Worm (Caenorhabditis elegans) whole organism, early embryonic: ENCODE results near the gene B0280.9.

Experiments used
- B0310.2 ChIP-seq: sonication (generic microtip); optimal IDR thresholded peaks from 2 replicates; lab custom pipeline; 2016; ENCODE audit warnings: mild to moderate bottlenecking, missing genetic modification characterization, missing compliant biosample characterization
- F13C5.2 ChIP-seq: sonication (generic microtip); optimal IDR thresholded peaks from 2 replicates; lab custom pipeline; 2017; ENCODE audit warnings: mild to moderate bottlenecking, missing genetic modification characterization, inconsistent platforms, missing compliant biosample characterization
- aly-1 ChIP-seq: sonication (generic microtip); optimal IDR thresholded peaks from 2 replicates; lab custom pipeline; 2016; ENCODE audit warnings: missing genetic modification characterization, missing compliant biosample characterization
- ama-1 ChIP-seq: fragments of 150-350 bp; optimal IDR thresholded peaks from 2 replicates; lab custom pipeline; 2014
- ceh-13 ChIP-seq: fragments of 200-800 bp; sonication (Bioruptor generic); optimal IDR thresholded peaks from 2 replicates; lab custom pipeline; 2018; ENCODE audit warnings: mild to moderate bottlenecking, missing genetic modification characterization, missing compliant biosample characterization
- ceh-36 ChIP-seq: sonication (generic microtip); optimal IDR thresholded peaks from 2 replicates; lab custom pipeline; 2016; ENCODE audit warnings: missing genetic modification characterization, inconsistent platforms, missing compliant biosample characterization
- ets-7 ChIP-seq: sonication (generic microtip); optimal IDR thresholded peaks from 2 replicates; lab custom pipeline; 2016; ENCODE audit warnings: missing genotype, missing genetic modification characterization, missing compliant biosample characterization
- flt-1 ChIP-seq: fragments of 200-800 bp; sonication (Bioruptor generic); IDR thresholded peaks from 2 replicates; pipeline ENCODE4 v1.3.6; 2022; ENCODE audit warnings: missing genetic modification characterization, missing compliant biosample characterization
- hmbx-1 ChIP-seq: sonication (generic microtip); optimal IDR thresholded peaks from 2 replicates; lab custom pipeline; 2016; ENCODE audit warnings: mild to moderate bottlenecking, missing genetic modification characterization, missing compliant biosample characterization
- hmg-4 ChIP-seq: fragments of 200-800 bp; sonication (Bioruptor generic); optimal IDR thresholded peaks from 2 replicates; lab custom pipeline; 2018; ENCODE audit warnings: mild to moderate bottlenecking, missing genetic modification characterization, missing compliant biosample characterization
- hnd-1 ChIP-seq: sonication (generic microtip); optimal IDR thresholded peaks from 2 replicates; lab custom pipeline; 2016; ENCODE audit warnings: missing genetic modification characterization, missing compliant biosample characterization
- pes-1 ChIP-seq: fragments of 200-800 bp; sonication (Bioruptor generic); IDR thresholded peaks from 2 replicates; pipeline ENCODE4 v1.3.6; 2022; ENCODE audit warnings: missing genetic modification reagents, missing genetic modification characterization, missing compliant biosample characterization
- scrt-1 ChIP-seq: fragments of 200-800 bp; sonication (Bioruptor generic); IDR thresholded peaks from 2 replicates; pipeline ENCODE4 v1.3.6; 2022; ENCODE audit warnings: missing genetic modification characterization, missing compliant biosample characterization
- sea-1 ChIP-seq: fragments of 200-800 bp; sonication (Bioruptor generic); conservative IDR thresholded peaks from 2 replicates; pipeline ENCODE4 v1.3.6; 2022; ENCODE audit warnings: missing genetic modification characterization, missing compliant biosample characterization
- tbx-11 ChIP-seq: fragments of 200-800 bp; sonication (Bioruptor generic); IDR thresholded peaks from 2 replicates; pipeline ENCODE4 v1.3.6; 2022; ENCODE audit warnings: missing genetic modification characterization, missing compliant biosample characterization
- tbx-37 ChIP-seq: fragments of 200-800 bp; sonication (Bioruptor generic); conservative IDR thresholded peaks from 2 replicates; pipeline ENCODE4 v1.3.6; 2022; ENCODE audit warnings: missing genetic modification reagents, missing genetic modification characterization, missing compliant biosample characterization
- tra-4 ChIP-seq: sonication (generic microtip); optimal IDR thresholded peaks from 2 replicates; lab custom pipeline; 2017; ENCODE audit warnings: missing genetic modification characterization, missing compliant biosample characterization

Gene B0280.9

DNA sequence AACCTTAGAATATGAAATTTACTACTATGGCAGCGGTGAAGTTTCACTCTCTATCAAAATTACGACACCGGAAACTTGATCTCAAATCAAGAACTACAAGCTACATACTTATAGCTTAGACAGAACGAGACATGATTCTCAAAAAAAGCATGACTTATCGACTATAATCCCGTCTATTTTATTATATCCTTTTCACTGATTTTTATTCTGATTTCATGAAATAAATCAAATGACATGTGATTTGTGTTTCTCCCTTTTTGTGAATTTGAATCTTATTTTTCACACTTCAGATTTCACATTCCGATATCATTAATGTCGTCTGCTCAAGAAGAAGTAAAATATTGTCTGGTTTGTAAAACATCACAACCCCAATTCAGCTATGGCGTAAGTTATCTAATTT lies 22.7 kb downstream of the B0280.9 start, which contains the start of gene ZK418.11:
TSS of gene ZK418.11 (plus strand) at position 289 of the 400 bp plus-strand sequence.
- TF ChIP-seq aly-1 (tag; lab: Kevin White, UChicago) (no peak), flt-1 (no peak), tra-4 (tag; lab: Kevin White, UChicago) (no peak), hmg-4 (GFP tag; lab: Kevin White, UChicago) (no peak), hnd-1 (tag; lab: Kevin White, UChicago) (no peak), tbx-11 (no peak), scrt-1 (GFP tag; lab: Robert Waterston, UW) (no peak), ceh-36 (tag; lab: Kevin White, UChicago) (no peak), B0310.2 (tag; lab: Kevin White, UChicago) (no peak)

DNA sequence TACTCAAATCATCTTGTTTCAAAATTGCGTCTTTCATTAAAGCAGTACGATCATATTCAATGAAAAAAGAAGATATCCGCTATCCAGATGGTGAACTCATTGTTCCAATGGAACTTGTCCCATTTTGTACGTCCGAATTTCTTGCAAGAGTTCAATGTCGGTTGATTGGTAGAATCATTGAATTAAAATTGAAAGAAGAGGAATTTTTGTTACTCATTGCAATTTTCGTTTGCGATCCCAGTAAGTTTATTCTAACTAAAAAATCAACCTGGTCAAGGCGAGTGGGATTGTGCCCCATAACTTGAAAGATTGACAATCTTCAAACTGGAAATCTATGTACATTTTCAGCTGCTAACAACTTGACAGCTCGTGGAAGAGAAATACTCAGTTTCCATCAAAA lies 26.2 kb downstream of the B0280.9 start:
- no peak for TF ChIP-seq tra-4 (tag; lab: Kevin White, UChicago)
- TF ChIP-seq sea-1 (GFP tag; lab: Robert Waterston, UW): no peak
- TF ChIP-seq flt-1: no peak
- no peak for TF ChIP-seq tbx-11
- TF ChIP-seq F13C5.2: no peak
- TF ChIP-seq ceh-36 (tag; lab: Kevin White, UChicago): no peak
- no peak for TF ChIP-seq ceh-13 (GFP tag; lab: Kevin White, UChicago)
- TF ChIP-seq ama-1 (lab: Kevin White, UChicago): no peak
- TF ChIP-seq ets-7 (tag; lab: Kevin White, UChicago): no peak
- no peak for TF ChIP-seq pes-1 (GFP tag; lab: Robert Waterston, UW)
- no peak for TF ChIP-seq hmbx-1
- TF ChIP-seq B0310.2 (tag; lab: Kevin White, UChicago): no peak
- no peak for TF ChIP-seq scrt-1 (GFP tag; lab: Robert Waterston, UW)
- TF ChIP-seq tbx-37 (GFP tag; lab: Robert Waterston, UW): no peak
- TF ChIP-seq hnd-1 (tag; lab: Kevin White, UChicago): no peak
- TF ChIP-seq aly-1 (tag; lab: Kevin White, UChicago): no peak
- TF ChIP-seq hmg-4 (GFP tag; lab: Kevin White, UChicago): no peak

DNA sequence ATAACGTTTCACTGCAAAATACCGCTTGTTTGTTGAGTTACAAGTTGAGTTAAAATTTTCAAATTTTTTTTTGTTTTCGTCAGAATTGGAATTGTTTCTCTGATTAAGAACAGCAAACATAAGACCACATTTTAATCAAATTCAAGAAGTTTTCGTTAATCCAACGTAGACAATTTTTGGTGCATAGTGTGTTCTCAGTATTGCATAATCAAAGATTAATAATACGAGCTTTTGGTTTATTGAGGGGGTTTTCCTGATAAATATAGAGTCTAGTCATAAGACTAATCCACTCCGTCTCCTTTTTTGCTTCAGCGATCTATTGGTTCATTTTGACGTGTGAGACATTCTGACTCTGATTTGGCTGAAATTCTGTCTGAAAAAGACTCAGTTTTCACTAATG lies 27.5 kb downstream of the B0280.9 start, which contains the start of gene nhr-9:
TSS of gene nhr-9 (plus strand) at position 307 of the 400 bp plus-strand sequence.
- no peak for TF ChIP-seq sea-1 (GFP tag; lab: Robert Waterston, UW)
- TF ChIP-seq ceh-36 (tag; lab: Kevin White, UChicago): no peak
- no peak for TF ChIP-seq F13C5.2
- no peak for TF ChIP-seq aly-1 (tag; lab: Kevin White, UChicago)
- TF ChIP-seq tbx-37 (GFP tag; lab: Robert Waterston, UW): no peak

DNA sequence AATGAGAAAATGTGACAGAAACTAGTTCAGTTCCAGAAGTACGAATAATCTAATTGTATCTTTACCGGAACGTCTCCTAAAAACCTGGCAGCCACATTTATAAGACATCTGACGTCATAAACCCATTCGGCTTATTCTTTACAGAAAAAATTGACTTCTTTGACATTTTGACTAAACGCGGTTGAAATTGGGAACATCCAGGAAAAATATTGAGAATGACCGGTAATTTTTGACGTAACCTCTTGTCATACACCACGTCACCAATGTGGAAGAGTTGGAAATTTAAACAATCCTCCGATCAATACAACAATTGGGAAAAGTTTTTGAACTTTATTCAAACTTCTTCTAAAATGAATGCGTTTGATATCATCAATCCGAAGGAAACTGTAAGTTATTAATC lies 31.7 kb downstream of the B0280.9 start, which contains the start of gene ZK418.2:
TSS of gene ZK418.2 (plus strand) at position 301 of the 400 bp plus-strand sequence.
- no peak for TF ChIP-seq hnd-1 (tag; lab: Kevin White, UChicago)
- TF ChIP-seq pes-1 (GFP tag; lab: Robert Waterston, UW): no peak
- no peak for TF ChIP-seq ets-7 (tag; lab: Kevin White, UChicago)
- no peak for TF ChIP-seq sea-1 (GFP tag; lab: Robert Waterston, UW)
- TF ChIP-seq tbx-11: no peak
- no peak for TF ChIP-seq hmbx-1
- TF ChIP-seq B0310.2 (tag; lab: Kevin White, UChicago): no peak
- no peak for TF ChIP-seq F13C5.2

DNA sequence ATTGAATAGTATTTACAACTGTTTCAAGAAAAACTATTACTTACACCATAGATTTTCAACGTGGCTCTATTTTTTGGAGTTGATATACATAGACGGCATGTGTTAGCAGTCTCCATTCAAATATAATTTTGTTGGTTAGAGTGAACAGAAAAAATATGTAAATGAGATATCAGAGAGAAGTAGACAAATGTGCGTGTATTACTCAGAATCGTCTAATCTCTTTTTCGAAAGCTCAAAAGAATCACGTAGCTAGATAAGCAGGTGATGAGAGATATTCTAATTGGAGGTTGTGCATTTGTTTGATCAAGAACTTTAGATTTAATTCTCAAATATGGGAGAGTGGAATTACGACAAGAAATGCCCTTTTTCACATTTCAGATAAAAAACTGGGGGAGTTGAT lies 32.1 kb downstream of the B0280.9 start, which contains the start of gene ZK418.10:
TSS of gene ZK418.10 (minus strand) at position 148 of the 400 bp plus-strand sequence.
- TF ChIP-seq ceh-36 (tag; lab: Kevin White, UChicago) (no peak), pes-1 (GFP tag; lab: Robert Waterston, UW) (no peak), ets-7 (tag; lab: Kevin White, UChicago) (no peak), tbx-37 (GFP tag; lab: Robert Waterston, UW) (no peak), hmg-4 (GFP tag; lab: Kevin White, UChicago) (no peak)

DNA sequence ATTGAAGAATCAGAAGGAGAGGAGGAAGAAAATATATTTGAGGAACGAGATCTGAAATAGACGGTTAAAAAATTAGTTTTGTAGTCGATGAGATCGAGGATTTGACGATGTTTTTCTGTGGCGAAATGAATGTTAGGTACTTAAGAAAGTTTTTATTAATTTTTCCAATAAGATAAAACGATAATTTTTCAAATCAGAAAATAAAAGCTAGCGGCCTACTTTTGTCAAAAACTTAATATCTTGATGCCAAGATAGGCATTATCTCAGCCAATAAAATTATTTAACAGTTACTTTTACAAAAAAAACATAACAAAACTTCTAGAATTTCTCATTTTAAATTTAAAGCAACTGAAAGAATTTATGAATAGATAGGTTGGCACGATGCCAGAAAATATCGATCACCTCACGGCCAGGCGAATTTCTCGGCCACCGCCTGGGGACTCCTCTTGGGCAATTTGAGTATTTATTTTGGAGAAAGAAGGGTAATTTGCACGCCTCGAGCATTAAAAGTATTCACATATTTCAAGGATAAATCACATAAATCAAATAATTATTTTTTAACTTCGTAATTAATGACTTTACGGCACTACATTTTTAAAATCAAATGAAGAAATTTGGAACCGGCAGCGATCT lies 34.9 kb downstream of the B0280.9 start, which contains the start of gene fubl-2:
TSS of gene fubl-2 (minus strand) at position 51 of the 633 bp plus-strand sequence.
- TF ChIP-seq tbx-11 (no peak), tbx-37 (GFP tag; lab: Robert Waterston, UW) (peak; percentile 64; the same call in 1 of the 2 replicates)

DNA sequence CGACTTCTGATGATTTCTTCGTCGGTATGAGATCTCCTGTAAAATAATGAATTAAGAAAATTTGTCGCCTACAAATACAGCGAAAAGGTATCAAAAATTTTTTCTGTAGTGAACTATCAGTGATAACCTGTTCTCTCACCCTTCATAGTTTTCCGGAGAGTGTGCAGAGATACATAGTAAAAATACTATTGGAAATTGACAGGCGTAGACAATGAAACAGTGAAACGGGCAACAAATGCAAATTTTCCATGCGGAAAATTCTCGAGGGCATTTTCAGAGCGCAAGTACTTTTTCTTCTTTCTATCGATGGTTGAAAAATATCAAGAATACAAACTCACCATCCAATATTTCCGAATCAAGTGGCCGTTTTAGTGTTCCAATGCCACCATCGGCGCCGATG lies 35.5 kb downstream of the B0280.9 start:
- TF ChIP-seq ceh-13 (GFP tag; lab: Kevin White, UChicago) (no peak), ceh-36 (tag; lab: Kevin White, UChicago) (no peak), sea-1 (GFP tag; lab: Robert Waterston, UW) (no peak), tbx-11 (no peak), ets-7 (tag; lab: Kevin White, UChicago) (no peak), F13C5.2 (no peak), aly-1 (tag; lab: Kevin White, UChicago) (no peak), scrt-1 (GFP tag; lab: Robert Waterston, UW) (no peak), tbx-37 (GFP tag; lab: Robert Waterston, UW) (no peak), tra-4 (tag; lab: Kevin White, UChicago) (no peak), hnd-1 (tag; lab: Kevin White, UChicago) (no peak), B0310.2 (tag; lab: Kevin White, UChicago) (no peak), hmbx-1 (no peak), ama-1 (lab: Kevin White, UChicago) (no peak), flt-1 (no peak), hmg-4 (GFP tag; lab: Kevin White, UChicago) (no peak), pes-1 (GFP tag; lab: Robert Waterston, UW) (no peak)
